Worm (Caenorhabditis elegans) whole organism, L4/young adult: Measurements from ENCODE around the gene mrg-1.
A peak's percentile ranks its signal among the peaks of the same experiment; 100 is the strongest.

ENCODE experiments used
- W03F9.2 ChIP-seq: fragments of 150-350 bp; optimal IDR thresholded peaks from 2 replicates; lab custom pipeline; 2014; ENCODE audit warnings: missing biosample characterization, missing genetic modification characterization
- dao-5 ChIP-seq: sonication (generic microtip); optimal IDR thresholded peaks from 2 replicates; lab custom pipeline; 2016; ENCODE audit warnings: missing genotype, missing genetic modification characterization, moderate library complexity, missing compliant biosample characterization
- him-1 ChIP-seq: sonication (generic microtip); optimal IDR thresholded peaks from 2 replicates; lab custom pipeline; 2016; ENCODE audit warnings: missing genotype, missing genetic modification reagents, missing genetic modification characterization, missing compliant biosample characterization

mrg-1 gene

ce11 chrIII:12874606-12875066 is at the start of gene mrg-1, which contains the start of gene spcs-2:
TSS of gene mrg-1 (minus strand) at chrIII:12874656.
TSS of gene spcs-2 (plus strand) at chrIII:12875031.
- no peak for TF ChIP-seq dao-5 (tag; lab: Kevin White, UChicago)
- peak; percentile 59 for TF ChIP-seq him-1 (tag; lab: Kevin White, UChicago)
- TF ChIP-seq W03F9.2 (tag; lab: Kevin White, UChicago), result peak; percentile 94

- TF ChIP-seq dao-5 (tag; lab: Kevin White, UChicago), result no peak
Measured at ce11 chrIII:12920810-12921209, 46.4 kb upstream of the mrg-1 start.

DNA sequence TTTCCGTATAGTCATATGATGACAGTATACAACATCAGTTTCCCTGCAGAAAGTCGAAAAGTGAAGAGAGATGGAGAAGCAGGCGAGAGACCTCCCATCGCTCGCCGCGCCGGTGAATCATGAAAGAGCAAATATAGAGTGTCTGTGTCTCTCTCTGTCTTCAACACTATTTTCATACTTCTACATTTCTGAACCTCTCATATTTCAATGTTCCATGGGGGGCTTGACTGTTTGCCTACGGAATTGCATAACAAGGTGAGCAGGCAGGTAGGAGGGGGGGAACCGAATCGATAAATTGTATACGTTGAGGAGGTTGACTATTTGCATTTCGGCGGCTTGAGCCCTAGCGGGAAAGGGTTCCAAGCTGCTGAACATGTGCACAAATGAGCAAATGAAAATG is 45.4 kb upstream of the mrg-1 start:
- no peak for TF ChIP-seq W03F9.2 (tag; lab: Kevin White, UChicago)
- no peak for TF ChIP-seq him-1 (tag; lab: Kevin White, UChicago)

- TF ChIP-seq W03F9.2 (tag; lab: Kevin White, UChicago) (no peak), him-1 (tag; lab: Kevin White, UChicago) (no peak), dao-5 (tag; lab: Kevin White, UChicago) (no peak)
Measured at ce11 chrIII:12918575-12918974, 44.1 kb upstream of the mrg-1 start, which contains the start of gene Y37D8A.16. TSS of gene Y37D8A.16 (minus strand) at chrIII:12918675.

- TF ChIP-seq dao-5 (tag; lab: Kevin White, UChicago), result no peak
- no peak for TF ChIP-seq him-1 (tag; lab: Kevin White, UChicago)
- no peak for TF ChIP-seq W03F9.2 (tag; lab: Kevin White, UChicago)
Measured at ce11 chrIII:12917852-12918251, 43.4 kb upstream of the mrg-1 start.

- TF ChIP-seq him-1 (tag; lab: Kevin White, UChicago) (no peak), dao-5 (tag; lab: Kevin White, UChicago) (no peak), W03F9.2 (tag; lab: Kevin White, UChicago) (no peak)
Measured at ce11 chrIII:12916459-12916858, 42.0 kb upstream of the mrg-1 start.

ce11 chrIII:12910365-12910764 is 35.9 kb upstream of the mrg-1 start, which contains the start of gene flp-14:
TSS of gene flp-14 (plus strand) at chrIII:12910510.
- TF ChIP-seq dao-5 (tag; lab: Kevin White, UChicago) (no peak), W03F9.2 (tag; lab: Kevin White, UChicago) (no peak), him-1 (tag; lab: Kevin White, UChicago) (no peak)

DNA sequence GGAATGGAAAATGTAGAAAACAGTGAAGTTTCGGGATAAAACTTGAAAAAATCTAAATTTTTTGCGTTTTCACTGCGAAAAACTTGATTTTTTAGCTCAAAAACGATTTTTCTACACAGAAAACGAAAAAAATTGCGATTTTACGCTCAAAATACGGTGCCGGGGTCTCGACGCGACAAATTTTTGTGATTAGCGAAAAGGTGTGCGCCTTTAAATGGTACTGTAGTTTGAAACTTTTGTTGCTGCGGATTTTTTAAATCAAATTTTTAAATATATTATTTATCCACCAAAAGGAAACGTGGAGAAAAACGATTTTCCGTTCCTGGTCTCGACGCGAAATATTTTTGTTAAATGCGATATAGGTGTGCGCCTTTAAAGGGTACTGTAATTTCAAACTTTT is 32.8 kb upstream of the mrg-1 start:
- TF ChIP-seq him-1 (tag; lab: Kevin White, UChicago), result no peak
- no peak for TF ChIP-seq W03F9.2 (tag; lab: Kevin White, UChicago)
- no peak for TF ChIP-seq dao-5 (tag; lab: Kevin White, UChicago)

- TF ChIP-seq him-1 (tag; lab: Kevin White, UChicago), result no peak
- no peak for TF ChIP-seq W03F9.2 (tag; lab: Kevin White, UChicago)
- TF ChIP-seq dao-5 (tag; lab: Kevin White, UChicago), result no peak
Measured at ce11 chrIII:12906611-12907037, 32.2 kb upstream of the mrg-1 start.

DNA sequence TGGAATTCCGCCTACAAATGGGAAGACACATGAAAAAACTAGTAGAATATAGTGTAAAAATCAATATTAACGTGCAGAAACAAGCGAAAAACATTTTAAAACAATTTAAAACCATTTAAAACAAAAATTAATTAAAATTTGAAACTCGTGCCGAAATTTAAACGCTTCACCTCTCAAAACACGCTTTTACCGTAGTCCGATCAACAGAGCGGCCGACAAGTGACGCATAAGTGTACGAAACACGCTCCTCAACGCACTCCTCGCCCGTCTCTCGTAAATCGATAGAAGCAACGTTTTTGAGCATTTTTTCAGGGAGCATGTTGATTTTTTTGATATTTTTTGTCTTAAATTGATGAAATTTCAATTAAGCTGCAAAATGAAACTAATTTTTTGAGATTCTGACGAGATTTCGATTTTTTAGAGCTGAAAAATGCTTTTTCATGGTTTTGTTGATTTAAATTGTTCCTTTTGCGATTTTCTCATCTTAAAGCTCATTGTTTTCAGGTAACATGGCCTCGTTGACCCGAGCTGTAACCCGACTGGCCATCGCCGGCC is 30.6 kb upstream of the mrg-1 start, which contains the start of gene cox-5A:
Gene cox-5A (plus strand): TSS at position 505 of the 555 bp plus-strand sequence.
- peak; percentile 98 for TF ChIP-seq him-1 (tag; lab: Kevin White, UChicago)
- TF ChIP-seq W03F9.2 (tag; lab: Kevin White, UChicago), result peak; percentile 99
- no peak for TF ChIP-seq dao-5 (tag; lab: Kevin White, UChicago)

- TF ChIP-seq him-1 (tag; lab: Kevin White, UChicago) (no peak), W03F9.2 (tag; lab: Kevin White, UChicago) (no peak), dao-5 (tag; lab: Kevin White, UChicago) (no peak)
Measured at ce11 chrIII:12904052-12904451, 29.6 kb upstream of the mrg-1 start.

DNA sequence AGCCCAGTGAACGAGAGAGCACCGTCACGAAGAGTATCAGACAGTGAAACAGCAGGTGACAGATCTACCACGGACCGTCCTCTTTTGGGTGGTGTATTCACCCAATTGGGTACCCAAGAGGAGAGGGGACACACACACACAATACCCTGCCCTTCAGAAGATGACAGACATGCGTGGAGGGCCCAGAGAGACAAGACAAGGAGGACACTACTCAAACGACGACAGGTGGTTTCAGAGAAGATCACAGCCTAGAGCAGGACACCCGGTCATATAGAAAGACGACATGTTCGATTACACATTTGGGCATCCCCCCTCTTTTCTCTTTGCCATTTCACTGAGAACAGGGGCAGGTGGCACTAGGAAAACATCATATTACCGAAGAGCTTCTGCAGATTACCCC is 19.8 kb upstream of the mrg-1 start:
- TF ChIP-seq him-1 (tag; lab: Kevin White, UChicago) (no peak), dao-5 (tag; lab: Kevin White, UChicago) (no peak), W03F9.2 (tag; lab: Kevin White, UChicago) (no peak)

DNA sequence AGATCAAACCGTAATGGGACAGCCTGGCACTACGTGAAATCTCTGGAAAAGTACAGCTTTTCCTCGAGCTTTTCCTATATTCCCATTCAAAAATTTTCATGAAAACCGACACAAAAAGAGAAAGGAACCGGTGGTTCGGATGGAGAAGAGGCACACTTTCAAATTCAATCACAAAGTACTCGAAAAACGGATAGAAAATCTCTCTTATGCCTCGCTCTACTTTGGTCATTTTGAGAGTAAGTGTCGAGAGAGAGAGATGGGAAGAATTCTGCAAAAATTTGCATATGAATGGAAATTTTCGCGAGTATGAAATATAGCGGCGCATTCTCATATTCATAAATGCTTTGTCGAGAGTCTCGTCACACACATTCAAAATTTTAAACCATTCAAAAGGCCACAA is 18.3 kb upstream of the mrg-1 start:
- TF ChIP-seq W03F9.2 (tag; lab: Kevin White, UChicago) (no peak), him-1 (tag; lab: Kevin White, UChicago) (no peak), dao-5 (tag; lab: Kevin White, UChicago) (no peak)

DNA sequence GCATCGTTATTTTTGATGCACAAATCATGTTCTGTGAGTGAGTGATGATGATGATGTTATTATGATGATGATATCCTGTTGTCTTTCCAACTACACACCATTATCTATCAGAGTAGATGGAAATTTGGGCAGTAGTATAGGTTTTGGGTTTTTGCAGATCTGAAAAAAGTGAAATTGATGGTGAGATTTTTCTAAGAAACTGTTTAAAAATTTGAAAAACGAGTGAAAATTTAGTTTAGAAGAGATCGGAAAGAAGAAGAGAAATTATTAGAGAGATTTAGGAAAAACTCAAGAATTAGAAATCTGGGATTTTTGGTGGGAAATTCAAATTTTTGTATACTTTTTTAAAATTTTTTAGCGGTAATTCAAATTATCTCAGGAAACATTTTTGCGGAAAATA is 17.1 kb upstream of the mrg-1 start, which contains the start of the genes Y37D8A.29 and unc-71:
Gene Y37D8A.29 (minus strand): TSS at position 101 of the 400 bp plus-strand sequence.
Gene unc-71 (minus strand): TSS at position 159 of the 400 bp plus-strand sequence.
- TF ChIP-seq dao-5 (tag; lab: Kevin White, UChicago) (no peak), him-1 (tag; lab: Kevin White, UChicago) (no peak), W03F9.2 (tag; lab: Kevin White, UChicago) (no peak)
